Worm (Caenorhabditis elegans) whole organism, young adult: ENCODE measurements around the gene F46G10.2.

ENCODE experiments used
- B0019.2 ChIP-seq: fragments of 200-800 bp; sonication (Bioruptor generic); conservative IDR thresholded peaks from 2 replicates; pipeline ENCODE4 v1.3.6; 2022; ENCODE audit warnings: missing genetic modification reagents, missing genetic modification characterization, missing compliant biosample characterization
- B0261.1 ChIP-seq: sonication (generic microtip); optimal IDR thresholded peaks from 2 replicates; lab custom pipeline; 2016; ENCODE audit warnings: mild to moderate bottlenecking, missing genetic modification characterization, moderate library complexity, missing compliant biosample characterization
- F23B12.7 ChIP-seq: sonication (generic microtip); optimal IDR thresholded peaks from 2 replicates; lab custom pipeline; 2017; ENCODE audit warnings: missing genetic modification characterization, mild to moderate bottlenecking, missing compliant biosample characterization, antibody characterized with exemption, moderate library complexity; ENCODE audit not compliant: insufficient read depth
- F37B4.10 ChIP-seq: fragments of 200-800 bp; sonication (Bioruptor generic); IDR thresholded peaks from 2 replicates; pipeline ENCODE4 v1.3.6; 2022; ENCODE audit warnings: missing genetic modification characterization, missing compliant biosample characterization
- F57A8.1 ChIP-seq: fragments of 200-800 bp; sonication (Bioruptor generic); optimal IDR thresholded peaks from 2 replicates; lab custom pipeline; 2018; ENCODE audit warnings: mild to moderate bottlenecking, missing genetic modification characterization, moderate library complexity, missing compliant biosample characterization
- Y53F4B.3 ChIP-seq: fragments of 200-800 bp; sonication (Bioruptor generic); IDR thresholded peaks from 2 replicates; pipeline ENCODE4 v1.3.6; 2022; ENCODE audit warnings: missing genetic modification reagents, missing genetic modification characterization, missing compliant biosample characterization
- Y67H2A.10 ChIP-seq: fragments of 200-800 bp; sonication (Bioruptor generic); conservative IDR thresholded peaks from 2 replicates; pipeline ENCODE4 v1.3.6; 2022; ENCODE audit warnings: missing genetic modification reagents, missing genetic modification characterization, missing compliant biosample characterization
- Y79H2A.3 ChIP-seq: fragments of 200-800 bp; sonication (Bioruptor generic); conservative IDR thresholded peaks from 2 replicates; pipeline ENCODE4 v1.3.6; 2022; ENCODE audit warnings: missing genetic modification reagents, missing genetic modification characterization, missing compliant biosample characterization
- akir-1 ChIP-seq: fragments of 200-800 bp; sonication (Bioruptor generic); optimal IDR thresholded peaks from 2 replicates; lab custom pipeline; 2018; ENCODE audit warnings: mild to moderate bottlenecking, missing genetic modification characterization, moderate library complexity, missing compliant biosample characterization
- ccch-3 ChIP-seq: fragments of 200-800 bp; sonication (Bioruptor generic); optimal IDR thresholded peaks from 2 replicates; lab custom pipeline; 2018; ENCODE audit warnings: mild to moderate bottlenecking, missing genetic modification characterization, missing compliant biosample characterization
- cebp-1 ChIP-seq, 2 experiments: fragments of 200-800 bp in 1 of 2; sonication (Bioruptor generic) in 1 of 2; sonication (generic microtip) in 1 of 2; IDR thresholded peaks in 1 of 2; optimal IDR thresholded peaks in 1 of 2; 2 replicates each; pipeline versions ENCODE4 v1.3.6 to Lab custom; 2017 to 2022; ENCODE audit warnings: missing compliant biosample characterization in 2 of 2, missing genetic modification characterization in 2 of 2, mild to moderate bottlenecking in 1 of 2, missing genetic modification reagents in 1 of 2, moderate library complexity in 1 of 2
- cebp-2 ChIP-seq: fragments of 200-800 bp; sonication (Bioruptor generic); IDR thresholded peaks from 2 replicates; pipeline ENCODE4 v1.3.6; 2022; ENCODE audit warnings: missing genetic modification characterization, missing compliant biosample characterization
- ceh-100 ChIP-seq: fragments of 200-800 bp; sonication (Bioruptor generic); IDR thresholded peaks from 2 replicates; pipeline ENCODE4 v1.3.6; 2022; ENCODE audit warnings: missing genetic modification reagents, missing genetic modification characterization, missing compliant biosample characterization
- die-1 ChIP-seq: sonication (generic microtip); optimal IDR thresholded peaks from 2 replicates; lab custom pipeline; 2016; ENCODE audit warnings: missing genotype, mild to moderate bottlenecking, missing genetic modification characterization, missing compliant biosample characterization
- dox-1 ChIP-seq: fragments of 200-800 bp; sonication (Bioruptor generic); IDR thresholded peaks from 2 replicates; pipeline ENCODE4 v1.3.6; 2022; ENCODE audit warnings: missing genetic modification reagents, missing genetic modification characterization, missing compliant biosample characterization
- egl-18 ChIP-seq: fragments of 200-800 bp; sonication (Bioruptor generic); IDR thresholded peaks from 2 replicates; pipeline ENCODE4 v1.3.6; 2022; ENCODE audit warnings: missing genetic modification reagents, missing genetic modification characterization, missing compliant biosample characterization
- ets-4 ChIP-seq: fragments of 200-800 bp; sonication (Bioruptor generic); optimal IDR thresholded peaks from 2 replicates; lab custom pipeline; 2018; ENCODE audit warnings: mild to moderate bottlenecking, missing genetic modification characterization, missing compliant biosample characterization
- him-1 ChIP-seq: sonication (generic microtip); optimal IDR thresholded peaks from 2 replicates; lab custom pipeline; 2016; ENCODE audit warnings: missing genotype, missing genetic modification reagents, missing genetic modification characterization, missing compliant biosample characterization
- lag-1 ChIP-seq: fragments of 200-800 bp; sonication (Bioruptor generic); IDR thresholded peaks from 2 replicates; pipeline ENCODE4 v1.3.6; 2022; ENCODE audit warnings: missing genetic modification reagents, missing genetic modification characterization, missing compliant biosample characterization
- let-526 ChIP-seq: fragments of 200-800 bp; sonication (Bioruptor generic); IDR thresholded peaks from 2 replicates; pipeline ENCODE4 v1.3.6; 2022; ENCODE audit warnings: missing genetic modification reagents, missing genetic modification characterization, missing compliant biosample characterization
- lin-26 ChIP-seq: fragments of 200-800 bp; sonication (Bioruptor generic); IDR thresholded peaks from 2 replicates; pipeline ENCODE4 v1.3.6; 2022; ENCODE audit warnings: missing genetic modification reagents, missing genetic modification characterization, missing compliant biosample characterization
- lin-40 ChIP-seq: sonication (generic microtip); optimal IDR thresholded peaks from 2 replicates; lab custom pipeline; 2016; ENCODE audit warnings: missing genetic modification characterization, mild to moderate bottlenecking, missing compliant biosample characterization, missing genotype, missing genetic modification reagents
- lsy-27 ChIP-seq: sonication (generic microtip); optimal IDR thresholded peaks from 2 replicates; lab custom pipeline; 2017; ENCODE audit warnings: missing genetic modification characterization, mild to moderate bottlenecking, missing compliant biosample characterization, antibody characterized with exemption, missing genotype, borderline replicate concordance; ENCODE audit not compliant: insufficient read depth
- nfya-2 ChIP-seq: fragments of 200-800 bp; sonication (Bioruptor generic); IDR thresholded peaks from 2 replicates; pipeline ENCODE4 v1.3.6; 2022; ENCODE audit warnings: missing genetic modification reagents, missing genetic modification characterization, missing compliant biosample characterization
- nfyb-1 ChIP-seq: fragments of 200-800 bp; sonication (Bioruptor generic); IDR thresholded peaks from 2 replicates; pipeline ENCODE4 v1.3.6; 2022; ENCODE audit warnings: missing genetic modification reagents, missing genetic modification characterization, missing compliant biosample characterization
- nhr-80 ChIP-seq: sonication (generic microtip); optimal IDR thresholded peaks from 2 replicates; lab custom pipeline; 2016; ENCODE audit warnings: missing genetic modification characterization, missing compliant biosample characterization
- pbrm-1 ChIP-seq: fragments of 200-800 bp; sonication (Bioruptor generic); IDR thresholded peaks from 2 replicates; pipeline ENCODE4 v1.3.6; 2022; ENCODE audit warnings: missing genetic modification reagents, missing genetic modification characterization, missing compliant biosample characterization
- rcor-1 ChIP-seq: fragments of 200-800 bp; sonication (Bioruptor generic); IDR thresholded peaks from 2 replicates; pipeline ENCODE4 v1.3.6; 2022; ENCODE audit warnings: missing genetic modification reagents, missing genetic modification characterization, missing compliant biosample characterization
- sptf-2 ChIP-seq: fragments of 200-800 bp; sonication (Bioruptor generic); optimal IDR thresholded peaks from 2 replicates; lab custom pipeline; 2018; ENCODE audit warnings: mild to moderate bottlenecking, missing genetic modification characterization, missing compliant biosample characterization
- unc-130 ChIP-seq: sonication (generic microtip); optimal IDR thresholded peaks from 2 replicates; lab custom pipeline; 2016; ENCODE audit warnings: missing genetic modification reagents, missing genetic modification characterization, missing compliant biosample characterization
- unc-62 ChIP-seq: fragments of 150-350 bp; optimal IDR thresholded peaks from 2 replicates; lab custom pipeline; 2014; ENCODE audit warnings: missing biosample characterization, missing genetic modification reagents, missing genetic modification characterization
- zfh-2 ChIP-seq: fragments of 200-800 bp; sonication (Bioruptor generic); conservative IDR thresholded peaks from 2 replicates; pipeline ENCODE4 v1.3.6; 2022; ENCODE audit warnings: missing genetic modification reagents, missing genetic modification characterization, missing compliant biosample characterization
- ztf-25 ChIP-seq: fragments of 200-800 bp; sonication (Bioruptor generic); IDR thresholded peaks from 2 replicates; pipeline ENCODE4 v1.3.6; 2022; ENCODE audit warnings: missing genetic modification reagents, missing genetic modification characterization, missing compliant biosample characterization
- ztf-26 ChIP-seq: sonication (generic microtip); optimal IDR thresholded peaks from 2 replicates; lab custom pipeline; 2017; ENCODE audit warnings: missing genetic modification characterization, missing compliant biosample characterization

Gene F46G10.2

DNA sequence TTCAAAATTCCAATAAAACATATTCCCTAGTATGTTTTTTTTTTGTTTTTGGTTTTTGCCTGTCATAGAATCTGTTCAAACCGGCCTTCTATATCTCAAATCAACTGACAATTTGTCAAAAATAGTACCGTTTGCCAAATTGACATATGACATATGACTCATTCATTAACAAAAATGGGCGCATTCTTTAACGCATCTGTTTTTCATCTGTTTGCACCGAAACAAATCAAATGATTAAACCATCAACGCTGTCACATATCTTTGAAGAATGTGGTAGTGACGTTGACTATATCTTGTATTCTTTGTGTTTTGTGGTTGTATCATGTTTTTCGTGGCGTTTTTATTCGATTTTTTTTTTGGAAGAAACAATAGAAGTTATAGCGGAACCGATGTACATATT lies 7.7 kb upstream of the F46G10.2 start:
- TF ChIP-seq ccch-3 (GFP tag; lab: Kevin White, UChicago) = no peak
- TF ChIP-seq ceh-100 (GFP tag; lab: Robert Waterston, UW) = no peak
- TF ChIP-seq zfh-2 = no peak
- TF ChIP-seq lin-26 (GFP tag; lab: Robert Waterston, UW) = no peak
- no peak for TF ChIP-seq dox-1 (GFP tag; lab: Robert Waterston, UW)
- TF ChIP-seq, all 124 proteins: peak for 0

- TF ChIP-seq akir-1 = no peak
- TF ChIP-seq Y53F4B.3 (GFP tag; lab: Robert Waterston, UW) = no peak
- TF ChIP-seq sptf-2 (GFP tag; lab: Kevin White, UChicago) = no peak
- no peak for TF ChIP-seq B0019.2 (GFP tag; lab: Robert Waterston, UW)
- TF ChIP-seq rcor-1 (GFP tag; lab: Robert Waterston, UW) = no peak
- TF ChIP-seq Y79H2A.3 (GFP tag; lab: Robert Waterston, UW) = no peak
- TF ChIP-seq ets-4 (GFP tag; lab: Kevin White, UChicago) = no peak
- no peak for TF ChIP-seq cebp-2 (GFP tag; lab: Robert Waterston, UW)
- TF ChIP-seq nfyb-1 = no peak
- no peak for TF ChIP-seq cebp-1 (GFP tag; IDR thresholded peaks at IDR 0.05; lab: Robert Waterston, UW)
- no peak for TF ChIP-seq cebp-1 (tag; optimal IDR thresholded peaks at IDR 0.05; lab: Kevin White, UChicago)
- no peak for TF ChIP-seq ztf-25 (GFP tag; lab: Robert Waterston, UW)
- no peak for TF ChIP-seq unc-130 (GFP tag; lab: Kevin White, UChicago)
- TF ChIP-seq let-526 = no peak
- TF ChIP-seq ztf-26 = no peak
Observed at ce11 chrX:13317532-13317931, 5.2 kb upstream of the F46G10.2 start.

DNA sequence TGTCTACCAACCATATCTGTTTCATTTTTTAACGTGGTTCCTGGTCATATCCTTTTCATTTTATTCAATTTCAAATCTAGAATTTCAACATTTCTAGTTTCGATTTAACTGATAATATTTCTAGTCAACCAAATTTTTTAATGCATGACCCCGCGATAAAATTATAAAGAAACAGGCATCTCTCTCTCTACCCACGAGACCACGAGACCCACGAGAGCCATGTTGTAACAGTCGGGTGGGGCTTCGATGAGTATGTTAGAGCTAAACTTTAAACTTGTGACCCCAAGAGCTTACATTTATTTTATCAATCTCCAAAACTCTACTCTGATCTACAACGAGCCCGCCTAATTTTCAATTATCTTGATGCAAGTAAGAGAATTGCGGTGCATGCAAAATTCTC lies 4.4 kb upstream of the F46G10.2 start:
- no peak for TF ChIP-seq cebp-1 (GFP tag; IDR thresholded peaks at IDR 0.05; lab: Robert Waterston, UW)
- TF ChIP-seq cebp-1 (tag; optimal IDR thresholded peaks at IDR 0.05; lab: Kevin White, UChicago) = peak; percentile 20
- TF ChIP-seq ztf-25 (GFP tag; lab: Robert Waterston, UW) = no peak
- TF ChIP-seq, all 124 proteins: peak for 1

ce11 chrX:13320575-13320974 lies 2.2 kb upstream of the F46G10.2 start:
- 0 out of 2 replicates have a peak, but pooled peaks have one; percentile 20 for TF ChIP-seq lin-26 (GFP tag; lab: Robert Waterston, UW)
- TF ChIP-seq nhr-80 (tag; lab: Kevin White, UChicago) = peak; percentile 70
- TF ChIP-seq unc-62 (GFP tag; lab: Kevin White, UChicago) = no peak
- TF ChIP-seq egl-18 (GFP tag; lab: Robert Waterston, UW) = no peak
- TF ChIP-seq F23B12.7 (tag; lab: Kevin White, UChicago) = peak; percentile 15
- no peak for TF ChIP-seq F57A8.1 (GFP tag; lab: Kevin White, UChicago)
- no peak for TF ChIP-seq cebp-1 (GFP tag; IDR thresholded peaks at IDR 0.05; lab: Robert Waterston, UW)
- peak; percentile 12 for TF ChIP-seq cebp-1 (tag; optimal IDR thresholded peaks at IDR 0.05; lab: Kevin White, UChicago)
- peak; percentile 16 for TF ChIP-seq ztf-26
- peak; percentile 29 for TF ChIP-seq lin-40 (tag; lab: Kevin White, UChicago)

- TF ChIP-seq lin-26 (GFP tag; lab: Robert Waterston, UW) (no peak), B0261.1 (tag; lab: Kevin White, UChicago) (no peak), nfyb-1 (no peak), lsy-27 (tag; lab: Kevin White, UChicago) (no peak), lag-1 (GFP tag; lab: Robert Waterston, UW) (no peak), F37B4.10 (no peak), him-1 (no peak), Y79H2A.3 (GFP tag; lab: Robert Waterston, UW) (no peak), Y67H2A.10 (GFP tag; lab: Robert Waterston, UW) (no peak), nfya-2 (GFP tag; lab: Robert Waterston, UW) (no peak), pbrm-1 (no peak), die-1 (no peak)
Observed at ce11 chrX:13323697-13324096, 934 bp downstream of the F46G10.2 start.
